Fruit fly (Drosophila melanogaster) whole organism, embryonic: Measurements from ENCODE around the gene CG17572.
A peak's percentile ranks its signal among the peaks of the same experiment; 100 is the strongest.

Experiments
- CG10321 ChIP-seq: fragments of 200-800 bp; sonication (Bioruptor generic); IDR thresholded peaks from 2 replicates; pipeline ENCODE4 v1.3.6; 2022; ENCODE audit warnings: missing biosample characterization, missing genetic modification characterization
- CG12071 ChIP-seq: fragments of 200-800 bp; sonication (Bioruptor generic); optimal IDR thresholded peaks from 3 replicates; lab custom pipeline; 2018; ENCODE audit warnings: missing biosample characterization, mild to moderate bottlenecking, missing genetic modification characterization
- CG12104 ChIP-seq: fragments of 200-800 bp; sonication (Bioruptor generic); optimal IDR thresholded peaks from 3 replicates; lab custom pipeline; 2016; ENCODE audit warnings: missing biosample characterization, missing genetic modification characterization
- CG12155 ChIP-seq: fragments of 200-800 bp; sonication (Bioruptor generic); optimal IDR thresholded peaks from 3 replicates; lab custom pipeline; 2016; ENCODE audit warnings: missing biosample characterization, missing genetic modification characterization
- CG13624 ChIP-seq: fragments of 200-800 bp; sonication (Bioruptor generic); optimal IDR thresholded peaks from 2 replicates; lab custom pipeline; 2016; ENCODE audit warnings: missing biosample characterization, missing genetic modification characterization
- CG14050 ChIP-seq: fragments of 200-800 bp; sonication (Bioruptor generic); IDR thresholded peaks from 3 replicates; pipeline ENCODE4 v1.3.6; 2022; ENCODE audit warnings: missing biosample characterization, missing genetic modification characterization
- CG1602 ChIP-seq: fragments of 200-800 bp; sonication (Bioruptor generic); optimal IDR thresholded peaks from 3 replicates; lab custom pipeline; 2016; ENCODE audit warnings: missing biosample characterization, missing genetic modification characterization
- CG1603 ChIP-seq: fragments of 200-800 bp; sonication (Bioruptor generic); optimal IDR thresholded peaks from 2 replicates; lab custom pipeline; 2019; ENCODE audit warnings: missing biosample characterization, mild to moderate bottlenecking, missing genetic modification characterization, moderate library complexity
- CG18262 ChIP-seq: fragments of 200-800 bp; optimal IDR thresholded peaks from 3 replicates; lab custom pipeline; 2019; ENCODE audit warnings: missing biosample characterization, mild to moderate bottlenecking, missing genetic modification characterization, moderate library complexity
- CG18619 ChIP-seq: fragments of 200-800 bp; sonication (Bioruptor generic); optimal IDR thresholded peaks from 3 replicates; lab custom pipeline; 2017; ENCODE audit warnings: missing biosample characterization, mild to moderate bottlenecking, missing genetic modification characterization
- CG2116 ChIP-seq: fragments of 200-800 bp; sonication (Bioruptor generic); optimal IDR thresholded peaks from 3 replicates; lab custom pipeline; 2018; ENCODE audit warnings: missing biosample characterization, mild to moderate bottlenecking, missing genetic modification characterization
- CG31388 ChIP-seq: fragments of 200-800 bp; sonication (Bioruptor generic); optimal IDR thresholded peaks from 2 replicates; lab custom pipeline; 2016; ENCODE audit warnings: missing biosample characterization, missing genetic modification characterization
- CG3163 ChIP-seq: fragments of 200-800 bp; sonication (Bioruptor generic); optimal IDR thresholded peaks from 3 replicates; lab custom pipeline; 2016; ENCODE audit warnings: missing biosample characterization, missing genetic modification characterization
- CG34224 ChIP-seq: fragments of 200-800 bp; sonication (Bioruptor generic); IDR thresholded peaks from 3 replicates; pipeline ENCODE4 v1.3.6; 2022; ENCODE audit warnings: missing biosample characterization, missing genetic modification characterization; ENCODE audit not compliant: partially characterized antibody
- CG34422 ChIP-seq: fragments of 200-800 bp; sonication (Bioruptor generic); IDR thresholded peaks from 3 replicates; pipeline ENCODE4 v1.3.6; 2022; ENCODE audit warnings: missing biosample characterization, missing genetic modification characterization
- CG4282 ChIP-seq: fragments of 200-800 bp; sonication (Bioruptor generic); optimal IDR thresholded peaks from 2 replicates; lab custom pipeline; 2016; ENCODE audit warnings: missing biosample characterization, missing genetic modification characterization
- CG43689 ChIP-seq: fragments of 200-800 bp; sonication (Bioruptor generic); IDR thresholded peaks from 2 replicates; pipeline ENCODE4 v1.3.6; 2022; ENCODE audit warnings: missing biosample characterization, missing genetic modification characterization
- CG4730 ChIP-seq: fragments of 200-800 bp; sonication (Bioruptor generic); IDR thresholded peaks from 2 replicates; pipeline ENCODE4 v1.3.6; 2022; ENCODE audit warnings: missing biosample characterization, missing genetic modification characterization
- CG5953 ChIP-seq: fragments of 200-800 bp; sonication (Bioruptor generic); IDR thresholded peaks from 2 replicates; pipeline ENCODE4 v1.3.6; 2022; ENCODE audit warnings: missing biosample characterization, missing genetic modification characterization
- CG6254 ChIP-seq: fragments of 200-800 bp; sonication (Bioruptor generic); optimal IDR thresholded peaks from 3 replicates; lab custom pipeline; 2017; ENCODE audit warnings: mild to moderate bottlenecking, missing biosample characterization, missing genetic modification reagents, missing genetic modification characterization
- CG7745 ChIP-seq: fragments of 200-800 bp; sonication (Bioruptor generic); optimal IDR thresholded peaks from 2 replicates; lab custom pipeline; 2018; ENCODE audit warnings: missing biosample characterization, mild to moderate bottlenecking, missing genetic modification characterization, moderate library complexity
- CG8478 ChIP-seq: fragments of >200 bp; optimal IDR thresholded peaks from 2 replicates; lab custom pipeline; 2018
- CG8765 ChIP-seq: fragments of 200-800 bp; sonication (Bioruptor generic); IDR thresholded peaks from 2 replicates; pipeline ENCODE4 v1.3.6; 2022; ENCODE audit warnings: missing biosample characterization, missing genetic modification characterization
- CG8944 ChIP-seq: fragments of 200-800 bp; sonication (Bioruptor generic); optimal IDR thresholded peaks from 3 replicates; lab custom pipeline; 2016; ENCODE audit warnings: missing biosample characterization, missing genetic modification characterization
- CrebB ChIP-seq: fragments of 200-800 bp; sonication (Bioruptor generic); optimal IDR thresholded peaks from 3 replicates; lab custom pipeline; 2018; ENCODE audit warnings: missing biosample characterization, mild to moderate bottlenecking, missing genetic modification characterization
- Fer2 ChIP-seq: fragments of 200-800 bp; sonication (Bioruptor generic); optimal IDR thresholded peaks from 2 replicates; lab custom pipeline; 2018; ENCODE audit warnings: missing biosample characterization, mild to moderate bottlenecking, missing genetic modification characterization, moderate library complexity
- H2.0 ChIP-seq: fragments of 200-800 bp; sonication (Bioruptor generic); IDR thresholded peaks from 2 replicates; pipeline ENCODE4 v1.3.6; 2022; ENCODE audit warnings: missing biosample characterization, missing genetic modification characterization
- HLH4C ChIP-seq: fragments of 200-800 bp; sonication (Bioruptor generic); IDR thresholded peaks from 3 replicates; pipeline ENCODE4 v1.3.6; 2022; ENCODE audit warnings: missing biosample characterization, missing genetic modification characterization; ENCODE audit not compliant: partially characterized antibody
- Hr78 ChIP-seq, 2 experiments: fragments of 200-800 bp in 1 of 2; fragments of >200 bp in 1 of 2; sonication (Bioruptor generic) in 1 of 2; optimal IDR thresholded peaks; 2 replicates each; lab custom pipeline; 2017 to 2019; ENCODE audit warnings: missing biosample characterization in 2 of 2, missing genetic modification characterization in 2 of 2, mild to moderate bottlenecking in 1 of 2, moderate library complexity in 1 of 2
- Myb ChIP-seq: fragments of 200-800 bp; sonication (Bioruptor generic); optimal IDR thresholded peaks from 2 replicates; lab custom pipeline; 2016; ENCODE audit warnings: missing biosample characterization, missing genetic modification characterization
- YL-1 ChIP-seq: fragments of 200-800 bp; sonication (Bioruptor generic); optimal IDR thresholded peaks from 3 replicates; lab custom pipeline; 2017; ENCODE audit warnings: missing biosample characterization, mild to moderate bottlenecking, missing genetic modification characterization
- az2 ChIP-seq: fragments of 200-800 bp; sonication (Bioruptor generic); optimal IDR thresholded peaks from 3 replicates; lab custom pipeline; 2016; ENCODE audit warnings: missing biosample characterization, missing genetic modification characterization
- ci ChIP-seq: fragments of 200-800 bp; sonication (Bioruptor generic); IDR thresholded peaks from 3 replicates; pipeline ENCODE4 v1.3.6; 2022; ENCODE audit warnings: missing biosample characterization, missing genetic modification characterization
- croc ChIP-seq: fragments of 200-800 bp; sonication (Bioruptor generic); conservative IDR thresholded peaks from 3 replicates; pipeline ENCODE4 v1.3.6; 2022; ENCODE audit warnings: missing biosample characterization, missing genetic modification characterization
- ewg ChIP-seq: fragments of 200-800 bp; sonication (Bioruptor generic); optimal IDR thresholded peaks from 3 replicates; lab custom pipeline; 2017; ENCODE audit warnings: mild to moderate bottlenecking, missing biosample characterization, missing genetic modification reagents, missing genetic modification characterization
- fu2 ChIP-seq: fragments of 200-800 bp; sonication (Bioruptor generic); optimal IDR thresholded peaks from 2 replicates; lab custom pipeline; 2016; ENCODE audit warnings: missing biosample characterization, missing genetic modification characterization
- gem ChIP-seq: fragments of 200-800 bp; sonication (Bioruptor generic); optimal IDR thresholded peaks from 2 replicates; lab custom pipeline; 2019; ENCODE audit warnings: missing biosample characterization, mild to moderate bottlenecking, missing genetic modification characterization, moderate library complexity
- hkb ChIP-seq, 2 experiments: fragments of 200-800 bp in 1 of 2; fragments of >200 bp in 1 of 2; sonication (Bioruptor generic) in 1 of 2; IDR thresholded peaks in 1 of 2; optimal IDR thresholded peaks in 1 of 2; 2 replicates each; pipeline versions ENCODE4 v1.3.6 to Lab custom; 2017 to 2022; ENCODE audit warnings: missing biosample characterization in 1 of 2, missing genetic modification characterization in 1 of 2
- ind ChIP-seq: fragments of 200-800 bp; sonication (Bioruptor generic); optimal IDR thresholded peaks from 3 replicates; lab custom pipeline; 2016; ENCODE audit warnings: missing biosample characterization, missing genetic modification characterization
- jigr1 ChIP-seq: fragments of 200-800 bp; sonication (Bioruptor generic); IDR thresholded peaks from 3 replicates; pipeline ENCODE4 v1.3.6; 2022; ENCODE audit warnings: missing biosample characterization, missing genetic modification characterization
- lmd ChIP-seq: fragments of 200-800 bp; sonication (Bioruptor generic); IDR thresholded peaks from 2 replicates; pipeline ENCODE4 v1.3.6; 2022; ENCODE audit warnings: missing biosample characterization, missing genetic modification characterization
- nmo ChIP-seq: fragments of 200-800 bp; sonication (Bioruptor generic); optimal IDR thresholded peaks from 2 replicates; lab custom pipeline; 2018; ENCODE audit warnings: missing biosample characterization, mild to moderate bottlenecking, missing genetic modification characterization, moderate library complexity
- odd ChIP-seq: fragments of 200-800 bp; sonication (Bioruptor generic); optimal IDR thresholded peaks from 2 replicates; lab custom pipeline; 2017; ENCODE audit warnings: missing biosample characterization, mild to moderate bottlenecking, missing genetic modification characterization
- pita ChIP-seq: fragments of 200-800 bp; sonication (Bioruptor generic); optimal IDR thresholded peaks from 2 replicates; lab custom pipeline; 2017; ENCODE audit warnings: missing biosample characterization, mild to moderate bottlenecking, missing genetic modification characterization
- run ChIP-seq: fragments of 200-800 bp; sonication (Bioruptor generic); optimal IDR thresholded peaks from 3 replicates; lab custom pipeline; 2018; ENCODE audit warnings: missing biosample characterization, mild to moderate bottlenecking, missing genetic modification characterization
- schlank ChIP-seq: fragments of 200-800 bp; sonication (Bioruptor generic); optimal IDR thresholded peaks from 2 replicates; lab custom pipeline; 2018; ENCODE audit warnings: missing biosample characterization, mild to moderate bottlenecking, missing genetic modification characterization
- seq ChIP-seq: fragments of 200-800 bp; sonication (Bioruptor generic); IDR thresholded peaks from 2 replicates; pipeline ENCODE4 v1.3.6; 2022; ENCODE audit warnings: missing biosample characterization, missing genetic modification characterization
- sob ChIP-seq: fragments of 200-800 bp; sonication (Bioruptor generic); IDR thresholded peaks from 2 replicates; pipeline ENCODE4 v1.3.6; 2022; ENCODE audit warnings: missing biosample characterization, missing genetic modification characterization
- tio ChIP-seq: fragments of 200-800 bp; sonication (Bioruptor generic); optimal IDR thresholded peaks from 2 replicates; lab custom pipeline; 2017; ENCODE audit warnings: missing biosample characterization, missing genetic modification characterization, inconsistent platforms
- unpg ChIP-seq: fragments of 200-800 bp; sonication (Bioruptor generic); optimal IDR thresholded peaks from 3 replicates; lab custom pipeline; 2018; ENCODE audit warnings: missing biosample characterization, mild to moderate bottlenecking, missing genetic modification characterization, moderate library complexity
- vnd ChIP-seq: fragments of 200-800 bp; sonication (Bioruptor generic); IDR thresholded peaks from 3 replicates; pipeline ENCODE4 v1.3.6; 2022; ENCODE audit warnings: missing biosample characterization, missing genetic modification characterization; ENCODE audit not compliant: partially characterized antibody

Gene CG17572

dm6 chr2L:19058916-19059315 is 15.0 kb downstream of the CG17572 start, which contains the start of gene Phlpp (continued):
- TF ChIP-seq tio (GFP tag; lab: Kevin White, UChicago) (no peak), hkb (optimal IDR thresholded peaks at IDR 0.05; lab: Kevin White, UChicago) (no peak), hkb (GFP tag; IDR thresholded peaks at IDR 0.05; lab: Robert Waterston, UW) (peak; percentile 79), gem (no peak), pita (GFP tag; lab: Kevin White, UChicago) (no peak), CG7745 (tag; lab: Kevin White, UChicago) (no peak), H2.0 (peak; percentile 54; the same call in 1 of the 2 replicates), CG4282 (GFP tag; lab: Kevin White, UChicago) (no peak), CG6254 (peak; percentile 68), CG34422 (peak; percentile 70; the same call in 1 of the 3 replicates), CG12104 (no peak), jigr1 (GFP tag; lab: Robert Waterston, UW) (no peak), seq (GFP tag; lab: Robert Waterston, UW) (peak; percentile 24; the same call in 1 of the 2 replicates), ewg (no peak), CG12071 (no peak), ind (peak; percentile 57), CG31388 (GFP tag; lab: Kevin White, UChicago) (no peak), az2 (GFP tag; lab: Kevin White, UChicago) (peak; percentile 36), vnd (GFP tag; lab: Robert Waterston, UW) (no peak), fu2 (no peak), CrebB (no peak), CG8944 (no peak), sob (GFP tag; lab: Robert Waterston, UW) (peak; percentile 53; the same call in 1 of the 2 replicates), CG1603 (tag; lab: Kevin White, UChicago) (no peak), unpg (GFP tag; lab: Kevin White, UChicago) (peak; percentile 31), CG18619 (GFP tag; lab: Kevin White, UChicago) (peak; percentile 13), CG1602 (GFP tag; lab: Kevin White, UChicago) (no peak), run (tag; lab: Kevin White, UChicago) (no peak), CG8478 (lab: Kevin White, UChicago) (no peak), Fer2 (tag; lab: Kevin White, UChicago) (no peak), CG5953 (0 out of 2 replicates have a peak, but pooled peaks have one; percentile 47), CG18262 (peak; percentile 83), YL-1 (GFP tag; lab: Kevin White, UChicago) (no peak), CG3163 (GFP tag; lab: Kevin White, UChicago) (peak; percentile 49), croc (GFP tag; lab: Robert Waterston, UW) (peak; percentile 59), CG12155 (GFP tag; lab: Kevin White, UChicago) (no peak), Hr78 (GFP tag; optimal IDR thresholded peaks at IDR 0.05; lab: Kevin White, UChicago) (no peak), ci (GFP tag; lab: Robert Waterston, UW) (peak; percentile 40; the same call in 1 of the 3 replicates), odd (no peak), CG13624 (GFP tag; lab: Kevin White, UChicago) (no peak), CG14050 (GFP tag; lab: Robert Waterston, UW) (no peak), CG43689 (no peak), CG2116 (GFP tag; lab: Kevin White, UChicago) (peak; percentile 10), CG4730 (GFP tag; lab: Robert Waterston, UW) (peak; percentile 47; the same call in 1 of the 2 replicates), schlank (tag; lab: Kevin White, UChicago) (no peak), Myb (GFP tag; lab: Kevin White, UChicago) (no peak), lmd (GFP tag; lab: Robert Waterston, UW) (peak; percentile 19; the same call in 1 of the 2 replicates), CG34224 (GFP tag; lab: Robert Waterston, UW) (no peak), nmo (peak; percentile 22), CG10321 (GFP tag; lab: Robert Waterston, UW) (0 out of 2 replicates have a peak, but pooled peaks have one; percentile 11), CG8765 (GFP tag; lab: Robert Waterston, UW) (peak; percentile 51; the same call in 1 of the 2 replicates), HLH4C (GFP tag; lab: Robert Waterston, UW) (no peak)
